Worm (Caenorhabditis elegans): ENCODE measurements around the gene Y71H2AL.2.

- TF ChIP-seq tlf-1 (GFP tag; optimal IDR thresholded peaks at IDR 0.05) = no peak
- no peak for TF ChIP-seq ceh-100 (GFP tag; IDR thresholded peaks at IDR 0.05)
- TF ChIP-seq F33H1.4 (GFP tag; IDR thresholded peaks at IDR 0.05) = no peak
- TF ChIP-seq madf-10 (tag; optimal IDR thresholded peaks at IDR 0.05) = no peak
- TF ChIP-seq atf-7 (tag; optimal IDR thresholded peaks at IDR 0.05) = no peak
- no peak for TF ChIP-seq cebp-1 (GFP tag; IDR thresholded peaks at IDR 0.05)
- TF ChIP-seq cebp-1 (tag; optimal IDR thresholded peaks at IDR 0.05) = peak; percentile 9
- TF ChIP-seq ztf-26 (tag; optimal IDR thresholded peaks at IDR 0.05) = no peak
- TF ChIP-seq F57A8.1 (GFP tag; optimal IDR thresholded peaks at IDR 0.05) = no peak
- TF ChIP-seq F39B2.1 (GFP tag; IDR thresholded peaks at IDR 0.05) = no peak
- no peak for TF ChIP-seq B0261.1 (tag; optimal IDR thresholded peaks at IDR 0.05)
- no peak for TF ChIP-seq ama-1 (optimal IDR thresholded peaks at IDR 0.05)
- no peak for TF ChIP-seq ama-1 (GFP tag; optimal IDR thresholded peaks at IDR 0.05)
- no peak for TF ChIP-seq snpc-4 (GFP tag; optimal IDR thresholded peaks at IDR 0.05)
- no peak for TF ChIP-seq snpc-4 (tag; optimal IDR thresholded peaks at IDR 0.05)
Measured at ce11 chrIII:2687412-2687811, 1.2 kb downstream of the Y71H2AL.2 start.
